Worm (Caenorhabditis elegans): ENCODE measurements around the gene C50D2.10.

- TF ChIP-seq ceh-24 (tag; optimal IDR thresholded peaks at IDR 0.05) (no peak), elt-2 (tag; optimal IDR thresholded peaks at IDR 0.05) (no peak), nhr-11 (tag; optimal IDR thresholded peaks at IDR 0.05) (no peak), madf-2 (tag; optimal IDR thresholded peaks at IDR 0.05) (no peak), ceh-14 (tag; optimal IDR thresholded peaks at IDR 0.05) (no peak), ceh-48 (tag; optimal IDR thresholded peaks at IDR 0.05) (no peak)
Observed at ce11 chrII:84134-84533, 14.8 kb upstream of the C50D2.10 start, which contains the start of gene C50D2.6.

All from whole organism, late embryonic.